Worm (Caenorhabditis elegans): ENCODE results near the gene cyld-1.

The cyld-1 gene

DNA sequence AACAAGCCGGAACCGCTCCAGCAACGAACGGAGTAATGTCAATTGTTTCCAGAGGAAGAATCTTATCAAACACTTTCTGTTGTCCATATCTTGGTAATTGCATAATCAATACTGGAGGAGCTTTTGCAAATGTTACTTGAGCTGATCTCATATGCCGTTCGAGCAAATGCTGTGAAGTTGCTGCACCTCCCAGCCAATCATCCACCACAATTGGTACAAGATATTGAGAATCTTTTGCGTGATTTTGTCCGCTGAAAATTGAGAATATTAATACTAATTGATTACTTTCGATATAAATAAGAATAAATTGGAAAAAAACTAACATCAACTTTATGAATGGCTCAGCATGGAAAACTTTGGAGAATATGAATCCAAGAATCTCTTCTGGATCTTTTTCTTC, 10.7 kb downstream of the cyld-1 start (continued):
- no peak for TF ChIP-seq ekl-4 (GFP tag; IDR thresholded peaks at IDR 0.05)
- no peak for TF ChIP-seq egl-44 (GFP tag; IDR thresholded peaks at IDR 0.05)
- no peak for TF ChIP-seq ceh-58 (GFP tag; IDR thresholded peaks at IDR 0.05)
- no peak for TF ChIP-seq lsy-27 (tag; optimal IDR thresholded peaks at IDR 0.05; ENCODE audit: borderline replicate concordance, insufficient read depth)
- TF ChIP-seq bed-1 (GFP tag; IDR thresholded peaks at IDR 0.05) = no peak
- no peak for TF ChIP-seq ama-1 (optimal IDR thresholded peaks at IDR 0.05)
- no peak for TF ChIP-seq ama-1 (GFP tag; optimal IDR thresholded peaks at IDR 0.05)

- TF ChIP-seq hrde-1 (tag; optimal IDR thresholded peaks at IDR 0.05; ENCODE audit: borderline replicate concordance) = no peak
- no peak for TF ChIP-seq hsf-1 (GFP tag; IDR thresholded peaks at IDR 0.05)
- no peak for TF ChIP-seq nfyb-1 (GFP tag; IDR thresholded peaks at IDR 0.05)
- no peak for TF ChIP-seq ama-1 (optimal IDR thresholded peaks at IDR 0.05)
- no peak for TF ChIP-seq ama-1 (GFP tag; optimal IDR thresholded peaks at IDR 0.05)
- TF ChIP-seq tbx-9 (tag; optimal IDR thresholded peaks at IDR 0.05; ENCODE audit: borderline replicate concordance) = no peak
- TF ChIP-seq atf-7 (tag; optimal IDR thresholded peaks at IDR 0.05) = no peak
- no peak for TF ChIP-seq madf-10 (tag; optimal IDR thresholded peaks at IDR 0.05)
- no peak for TF ChIP-seq T26A5.8 (tag; optimal IDR thresholded peaks at IDR 0.05)
- TF ChIP-seq nfya-2 (GFP tag; IDR thresholded peaks at IDR 0.05) = no peak
- TF ChIP-seq snpc-4 (GFP tag; optimal IDR thresholded peaks at IDR 0.05) = no peak
- no peak for TF ChIP-seq snpc-4 (tag; optimal IDR thresholded peaks at IDR 0.05)
- no peak for TF ChIP-seq ztf-25 (GFP tag; IDR thresholded peaks at IDR 0.05)
- TF ChIP-seq ekl-4 (GFP tag; IDR thresholded peaks at IDR 0.05) = no peak
- no peak for TF ChIP-seq ceh-27 (GFP tag; optimal IDR thresholded peaks at IDR 0.05)
- no peak for TF ChIP-seq lsy-27 (tag; optimal IDR thresholded peaks at IDR 0.05; ENCODE audit: borderline replicate concordance, insufficient read depth)
- no peak for TF ChIP-seq ceh-58 (GFP tag; IDR thresholded peaks at IDR 0.05)
- no peak for TF ChIP-seq ceh-79 (tag; optimal IDR thresholded peaks at IDR 0.05)
- no peak for TF ChIP-seq hmg-20 (GFP tag; IDR thresholded peaks at IDR 0.05)
- no peak for TF ChIP-seq lsl-1 (GFP tag; optimal IDR thresholded peaks at IDR 0.05)
- TF ChIP-seq nhr-90 (tag; optimal IDR thresholded peaks at IDR 0.05) = no peak
Measured at ce11 chrIII:9892855-9893254, 17.6 kb downstream of the cyld-1 start, which contains the start of gene mam-7. mam-7 (plus strand) TSS chrIII:9893155.

DNA sequence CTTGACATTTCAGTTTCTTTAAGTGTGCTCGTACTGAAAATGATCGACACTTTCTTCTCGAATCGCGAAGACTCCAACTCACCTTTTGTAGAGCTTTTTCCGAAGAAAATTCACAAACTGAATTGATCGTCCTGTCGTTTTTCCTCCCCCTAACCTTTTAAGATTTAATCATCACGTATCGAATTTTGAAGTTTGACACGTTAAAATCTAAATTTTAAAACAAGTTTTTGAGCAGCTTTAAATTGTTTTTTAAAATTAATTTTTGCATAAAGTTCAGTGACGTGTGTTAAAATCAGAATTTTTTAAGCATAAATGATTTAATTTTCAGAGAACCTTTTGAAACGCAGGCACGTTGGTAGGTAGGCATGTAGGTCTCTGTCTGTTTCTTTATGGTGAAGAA, 19.1 kb downstream of the cyld-1 start, which contains the start of gene alg-4:
Gene alg-4 (minus strand): TSS at position 101 of the 400 bp plus-strand sequence.
- TF ChIP-seq B0336.3 (GFP tag; IDR thresholded peaks at IDR 0.05) (no peak), dox-1 (GFP tag; IDR thresholded peaks at IDR 0.05) (no peak), egrh-3 (GFP tag; IDR thresholded peaks at IDR 0.05) (no peak), nhr-90 (tag; optimal IDR thresholded peaks at IDR 0.05) (no peak), hlh-12 (tag; optimal IDR thresholded peaks at IDR 0.05) (no peak), lin-54 (GFP tag; optimal IDR thresholded peaks at IDR 0.05) (no peak), lin-40 (tag; optimal IDR thresholded peaks at IDR 0.05) (no peak), pbrm-1 (GFP tag; IDR thresholded peaks at IDR 0.05) (no peak), ceh-27 (GFP tag; optimal IDR thresholded peaks at IDR 0.05) (no peak), F57A8.1 (GFP tag; optimal IDR thresholded peaks at IDR 0.05) (no peak), F33H1.4 (GFP tag; IDR thresholded peaks at IDR 0.05) (no peak), lin-26 (GFP tag; IDR thresholded peaks at IDR 0.05) (no peak), F22D6.2 (tag; optimal IDR thresholded peaks at IDR 0.05) (no peak)

- no peak for TF ChIP-seq tbp1 (GFP tag; optimal IDR thresholded peaks at IDR 0.05)
- no peak for TF ChIP-seq nfya-1 (tag; optimal IDR thresholded peaks at IDR 0.05; ENCODE audit: borderline replicate concordance, insufficient read depth)
- TF ChIP-seq ceh-100 (GFP tag; IDR thresholded peaks at IDR 0.05) = no peak
- TF ChIP-seq athp-1 (tag; optimal IDR thresholded peaks at IDR 0.05) = no peak
- TF ChIP-seq F39B2.1 (GFP tag; IDR thresholded peaks at IDR 0.05) = no peak
- TF ChIP-seq hmg-1.2 (GFP tag; IDR thresholded peaks at IDR 0.05) = no peak
- TF ChIP-seq bed-1 (GFP tag; IDR thresholded peaks at IDR 0.05) = no peak
- TF ChIP-seq bed-2 (GFP tag; IDR thresholded peaks at IDR 0.05) = no peak
- TF ChIP-seq repo-1 (tag; optimal IDR thresholded peaks at IDR 0.05) = no peak
- TF ChIP-seq B0019.2 (GFP tag; conservative IDR thresholded peaks at IDR 0.05) = no peak
- TF ChIP-seq C17E4.6 (GFP tag; IDR thresholded peaks at IDR 0.05) = no peak
- TF ChIP-seq madf-3 (GFP tag; IDR thresholded peaks at IDR 0.05) = no peak
- no peak for TF ChIP-seq lir-1 (GFP tag; conservative IDR thresholded peaks at IDR 0.05)
- no peak for TF ChIP-seq ceh-40 (GFP tag; IDR thresholded peaks at IDR 0.05)
- no peak for TF ChIP-seq ztf-25 (GFP tag; IDR thresholded peaks at IDR 0.05)
Measured at ce11 chrIII:9886323-9886722, 24.1 kb downstream of the cyld-1 start.
